Worm (Caenorhabditis elegans) whole organism, dauer: ENCODE results near the gene vha-12.

ENCODE experiments used
- unc-62 ChIP-seq: sonication (generic microtip); optimal IDR thresholded peaks from 2 replicates; lab custom pipeline; 2017; ENCODE audit warnings: missing biosample characterization, missing genetic modification reagents, missing genetic modification characterization

vha-12 gene

DNA sequence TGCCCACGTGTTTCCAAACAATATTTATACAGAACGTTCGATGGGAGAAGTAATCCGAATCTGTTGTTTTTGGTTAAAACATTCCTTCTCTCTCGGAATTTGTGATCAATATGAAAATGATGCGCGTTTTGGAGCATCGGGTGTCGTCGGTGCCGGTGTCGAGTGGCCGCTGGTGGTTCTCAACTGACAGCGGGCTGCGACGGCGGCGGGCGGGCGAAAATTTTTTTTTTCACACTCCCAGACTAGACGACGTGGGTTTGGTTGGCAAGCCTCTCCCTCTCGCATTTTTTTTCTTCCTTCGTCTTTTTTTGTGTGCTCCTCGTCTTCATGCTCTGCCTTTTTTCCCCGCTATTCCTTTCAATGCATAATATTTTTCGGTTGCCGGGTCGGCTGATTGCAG, 27.3 kb downstream of the vha-12 start, which contains the start of gene W01H2.2:
Gene W01H2.2 (minus strand): TSS at position 285 of the 400 bp plus-strand sequence.
- TF ChIP-seq unc-62 (GFP tag; lab: Kevin White, UChicago): no peak

DNA sequence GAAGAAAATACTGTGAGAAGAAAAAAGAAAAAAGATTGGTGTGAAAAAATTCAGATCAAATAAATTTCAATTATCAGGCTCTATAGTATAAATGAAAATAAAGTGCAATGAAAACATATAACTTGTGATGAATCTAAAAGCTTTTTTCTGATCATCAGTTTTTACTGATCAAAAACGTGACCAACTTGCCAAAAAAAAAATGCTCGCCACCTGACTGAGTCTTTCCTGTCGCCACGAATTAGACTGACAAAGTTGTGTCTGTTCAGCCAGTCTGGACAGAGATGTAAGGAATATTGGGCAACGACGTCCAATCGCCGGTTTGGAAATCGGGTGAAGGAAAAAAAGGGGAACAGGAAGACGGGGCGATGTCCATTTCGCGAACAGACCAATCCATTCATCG, 28.6 kb downstream of the vha-12 start:
- no peak for TF ChIP-seq unc-62 (GFP tag; lab: Kevin White, UChicago)

DNA sequence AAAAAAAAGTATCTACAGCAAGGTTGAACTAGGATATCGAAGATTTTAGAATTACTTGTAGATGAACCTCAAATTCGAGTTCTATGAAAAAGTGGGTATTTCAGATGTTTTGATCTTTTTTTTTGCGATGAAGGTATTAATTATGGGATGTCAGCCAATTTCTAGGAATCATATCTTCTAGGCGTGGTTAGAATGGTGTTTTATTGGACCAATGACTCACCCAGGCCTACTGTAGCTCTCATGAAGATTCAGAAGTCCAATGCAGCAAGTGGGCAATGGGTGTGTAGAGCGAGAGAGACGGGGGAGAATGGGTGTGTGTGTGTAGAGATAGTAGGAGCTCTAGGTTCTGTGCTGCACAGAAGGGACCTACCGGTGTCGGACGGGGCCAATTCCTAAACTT, 31.3 kb downstream of the vha-12 start:
- TF ChIP-seq unc-62 (GFP tag; lab: Kevin White, UChicago): no peak

DNA sequence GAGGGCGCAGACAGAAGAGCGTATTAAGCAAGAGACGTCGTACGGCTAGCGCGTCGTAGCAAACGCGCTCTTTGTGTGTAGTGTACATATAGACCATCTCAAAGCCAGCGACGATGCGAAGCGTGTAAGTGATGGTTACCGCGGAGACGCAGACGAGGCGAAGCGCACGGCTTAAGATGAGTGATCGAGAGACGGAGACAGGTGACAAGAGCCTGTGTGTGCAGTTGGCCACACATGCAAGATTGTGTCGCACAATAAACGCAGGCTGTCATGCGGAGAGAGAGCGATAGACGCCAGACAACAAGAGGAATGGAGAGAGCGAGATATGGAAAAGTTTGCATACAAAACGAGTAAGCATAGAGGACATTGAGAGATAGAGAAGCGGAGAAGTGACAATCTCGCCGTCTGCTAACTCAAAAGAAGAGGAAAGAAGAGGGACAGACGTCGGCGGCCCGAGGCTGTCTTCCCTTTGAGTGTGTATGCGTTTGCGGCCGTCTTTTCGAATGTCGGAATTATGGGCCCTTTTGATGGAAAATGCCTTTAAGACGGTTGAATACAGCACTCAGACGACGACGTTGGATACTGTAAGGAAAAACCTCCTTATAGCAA, 32.0 kb downstream of the vha-12 start:
- TF ChIP-seq unc-62 (GFP tag; lab: Kevin White, UChicago): no peak

DNA sequence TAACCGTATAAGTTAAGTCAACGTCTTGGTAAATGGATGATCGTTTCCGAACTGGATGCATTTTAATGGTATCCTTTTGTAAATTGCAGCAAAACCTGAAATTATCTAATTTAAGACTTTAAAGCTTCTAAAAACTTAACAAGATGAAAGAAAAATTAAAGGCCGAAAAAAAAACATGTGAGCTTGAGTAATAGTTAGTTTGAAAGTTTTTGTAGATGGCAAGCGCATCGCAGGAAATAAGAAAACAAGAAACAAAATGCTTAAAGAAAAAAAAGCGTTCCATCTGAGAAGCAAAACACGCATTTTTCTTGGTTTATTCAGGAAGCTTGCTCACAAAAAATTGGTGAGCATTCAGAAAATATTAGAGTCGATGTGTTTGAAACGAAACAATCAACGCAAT, 44.9 kb downstream of the vha-12 start, which contains the start of gene rab-37:
Gene rab-37 (minus strand): TSS at position 101 of the 400 bp plus-strand sequence.
- no peak for TF ChIP-seq unc-62 (GFP tag; lab: Kevin White, UChicago)

DNA sequence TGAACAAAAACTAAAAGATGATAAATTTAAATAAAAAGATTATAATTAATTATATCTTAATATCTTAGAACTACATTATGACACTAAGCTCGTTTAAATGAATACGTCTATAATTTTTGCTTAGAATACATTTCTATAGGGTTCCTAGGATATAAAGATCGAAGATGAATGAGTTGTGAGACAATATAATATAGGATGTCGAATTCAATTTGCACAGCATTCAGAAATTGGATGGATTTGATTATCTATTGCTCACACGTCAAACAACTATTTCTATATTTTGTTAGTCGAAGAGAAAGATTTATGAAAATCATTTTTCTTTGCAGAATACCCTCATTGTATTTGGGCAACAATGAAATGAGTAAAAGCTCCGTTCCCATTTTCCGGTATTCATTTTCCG, 48.1 kb downstream of the vha-12 start:
- TF ChIP-seq unc-62 (GFP tag; lab: Kevin White, UChicago): no peak
